Worm (Caenorhabditis elegans): ENCODE data around the gene C25E10.7.

- TF ChIP-seq W03F9.2 (tag; optimal IDR thresholded peaks at IDR 0.05) = no peak
- no peak for TF ChIP-seq him-1 (tag; optimal IDR thresholded peaks at IDR 0.05)
- no peak for TF ChIP-seq dao-5 (tag; optimal IDR thresholded peaks at IDR 0.05)
Measured at ce11 chrV:9030248-9030647, 20.8 kb downstream of the C25E10.7 start, which contains the start of gene C25E10.5.
